Fruit fly (Drosophila melanogaster) whole organism, pupa: ENCODE measurements around the gene CCT1.
A peak's percentile ranks its signal among the peaks of the same experiment; 100 is the strongest.

Experiments
- CG10348 ChIP-seq: fragments of 200-800 bp; sonication (Bioruptor generic); IDR thresholded peaks from 2 replicates; pipeline ENCODE4 v1.3.6; 2022; ENCODE audit warnings: missing biosample characterization, missing genetic modification characterization
- CG12605 ChIP-seq: fragments of 200-800 bp; sonication (Bioruptor generic); IDR thresholded peaks from 2 replicates; pipeline ENCODE4 v1.3.6; 2022; ENCODE audit warnings: missing biosample characterization, missing genetic modification characterization
- CG13204 ChIP-seq: fragments of 200-800 bp; sonication (Bioruptor generic); optimal IDR thresholded peaks from 2 replicates; lab custom pipeline; 2018; ENCODE audit warnings: missing biosample characterization, mild to moderate bottlenecking, missing genetic modification characterization, moderate library complexity
- CG14655 ChIP-seq: fragments of 200-800 bp; sonication (Bioruptor generic); optimal IDR thresholded peaks from 3 replicates; lab custom pipeline; 2017; ENCODE audit warnings: mild to moderate bottlenecking, missing biosample characterization, missing genetic modification reagents, missing genetic modification characterization
- CG15710 ChIP-seq: fragments of 200-800 bp; sonication (Bioruptor generic); optimal IDR thresholded peaks from 2 replicates; lab custom pipeline; 2018; ENCODE audit warnings: missing biosample characterization, mild to moderate bottlenecking, missing genetic modification characterization, moderate library complexity
- CG17806 ChIP-seq: fragments of 200-800 bp; sonication (Bioruptor generic); optimal IDR thresholded peaks from 2 replicates; lab custom pipeline; 2018; ENCODE audit warnings: missing biosample characterization, mild to moderate bottlenecking, missing genetic modification characterization, moderate library complexity
- CG32121 ChIP-seq: fragments of 200-800 bp; sonication (Bioruptor generic); IDR thresholded peaks from 2 replicates; pipeline ENCODE4 v1.3.6; 2022; ENCODE audit warnings: missing biosample characterization, missing genetic modification characterization
- CG34367 ChIP-seq: fragments of 200-800 bp; sonication (Bioruptor generic); optimal IDR thresholded peaks from 2 replicates; lab custom pipeline; 2018; ENCODE audit warnings: missing biosample characterization, mild to moderate bottlenecking, missing genetic modification characterization
- CG4496 ChIP-seq: fragments of 200-800 bp; sonication (Bioruptor generic); IDR thresholded peaks from 3 replicates; pipeline ENCODE4 v1.3.6; 2022; ENCODE audit warnings: missing biosample characterization, missing genetic modification characterization
- CG8159 ChIP-seq: fragments of 200-800 bp; sonication (Bioruptor generic); optimal IDR thresholded peaks from 3 replicates; lab custom pipeline; 2018; ENCODE audit warnings: missing biosample characterization, mild to moderate bottlenecking, missing genetic modification characterization, moderate library complexity
- CG8301 ChIP-seq: fragments of 200-800 bp; sonication (Bioruptor generic); optimal IDR thresholded peaks from 2 replicates; lab custom pipeline; 2018; ENCODE audit warnings: missing biosample characterization, mild to moderate bottlenecking, missing genetic modification characterization
- CG9948 ChIP-seq: fragments of 200-800 bp; sonication (Bioruptor generic); optimal IDR thresholded peaks from 2 replicates; lab custom pipeline; 2018; ENCODE audit warnings: missing biosample characterization, mild to moderate bottlenecking, missing genetic modification characterization, moderate library complexity
- D1 ChIP-seq: fragments of 200-800 bp; sonication (Bioruptor generic); optimal IDR thresholded peaks from 2 replicates; lab custom pipeline; 2018; ENCODE audit warnings: missing biosample characterization, mild to moderate bottlenecking, missing genetic modification characterization, moderate library complexity
- EcR ChIP-seq: fragments of 200-800 bp; sonication (Bioruptor generic); optimal IDR thresholded peaks from 3 replicates; lab custom pipeline; 2019; ENCODE audit warnings: missing biosample characterization, missing genetic modification characterization, mild to moderate bottlenecking, moderate library complexity, missing genetic modification reagents
- Ets98B ChIP-seq: fragments of 200-800 bp; sonication (Bioruptor generic); IDR thresholded peaks from 2 replicates; pipeline ENCODE4 v1.3.6; 2022; ENCODE audit warnings: missing biosample characterization, missing genetic modification characterization
- Pif1A ChIP-seq: fragments of 200-800 bp; sonication (Bioruptor generic); optimal IDR thresholded peaks from 3 replicates; lab custom pipeline; 2016; ENCODE audit warnings: missing biosample characterization, missing genetic modification characterization
- Pif1B ChIP-seq: fragments of 200-800 bp; sonication (Bioruptor generic); optimal IDR thresholded peaks from 3 replicates; lab custom pipeline; 2016; ENCODE audit warnings: missing biosample characterization, missing genetic modification characterization
- Snoo ChIP-seq: fragments of 200-800 bp; sonication (Bioruptor generic); optimal IDR thresholded peaks from 3 replicates; lab custom pipeline; 2017; ENCODE audit warnings: missing biosample characterization, mild to moderate bottlenecking, missing genetic modification characterization, inconsistent platforms
- fd96Ca ChIP-seq: fragments of 200-800 bp; sonication (Bioruptor generic); IDR thresholded peaks from 3 replicates; pipeline ENCODE4 v1.3.6; 2022; ENCODE audit warnings: missing biosample characterization, missing genetic modification characterization
- gl ChIP-seq: fragments of 200-800 bp; sonication (Bioruptor generic); optimal IDR thresholded peaks from 2 replicates; lab custom pipeline; 2018; ENCODE audit warnings: missing biosample characterization, mild to moderate bottlenecking, missing genetic modification characterization
- rn ChIP-seq: fragments of 200-800 bp; sonication (Bioruptor generic); IDR thresholded peaks from 2 replicates; pipeline ENCODE4 v1.3.6; 2022; ENCODE audit warnings: missing biosample characterization, missing genetic modification characterization

CCT1 gene

DNA sequence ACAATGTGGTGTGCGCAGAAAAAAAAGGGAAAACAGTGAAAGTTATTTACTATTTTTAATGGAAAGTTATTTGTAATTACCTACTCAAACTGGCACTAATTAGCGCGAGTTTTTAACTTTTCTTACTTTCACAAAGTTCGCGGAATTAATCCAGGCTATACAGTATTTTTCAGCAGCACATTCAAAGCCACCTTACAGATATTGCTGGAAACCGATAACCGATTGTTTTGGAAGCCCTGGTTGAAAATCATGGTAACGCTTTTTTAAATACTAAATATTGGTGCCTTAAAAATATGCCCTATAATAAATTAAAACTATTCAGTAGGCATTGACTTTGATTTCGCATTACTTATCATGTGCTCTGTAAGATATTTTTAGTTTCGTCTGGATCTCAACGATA, 1.5 kb upstream of the CCT1 start, which contains the start of gene tHMG2:
tHMG2 (plus strand) TSS at position 187 of the 400 bp plus-strand sequence.
- TF ChIP-seq CG14655 (GFP tag; lab: Kevin White, UChicago) (no peak), Ets98B (GFP tag; lab: Robert Waterston, UW) (no peak), CG13204 (GFP tag; lab: Kevin White, UChicago) (no peak), Pif1A (no peak), Pif1B (no peak)

dm6 chr3R:22488855-22489254, 2.4 kb downstream of the CCT1 start, which contains the start of gene CG5376:
Gene CG5376, minus strand, starts transcription at chr3R:22488955.
- TF ChIP-seq D1 (no peak), Pif1B (no peak), Ets98B (GFP tag; lab: Robert Waterston, UW) (no peak), CG14655 (GFP tag; lab: Kevin White, UChicago) (no peak), CG32121 (GFP tag; lab: Robert Waterston, UW) (no peak)
- TF ChIP-seq, all 21 proteins: peak for 0

DNA sequence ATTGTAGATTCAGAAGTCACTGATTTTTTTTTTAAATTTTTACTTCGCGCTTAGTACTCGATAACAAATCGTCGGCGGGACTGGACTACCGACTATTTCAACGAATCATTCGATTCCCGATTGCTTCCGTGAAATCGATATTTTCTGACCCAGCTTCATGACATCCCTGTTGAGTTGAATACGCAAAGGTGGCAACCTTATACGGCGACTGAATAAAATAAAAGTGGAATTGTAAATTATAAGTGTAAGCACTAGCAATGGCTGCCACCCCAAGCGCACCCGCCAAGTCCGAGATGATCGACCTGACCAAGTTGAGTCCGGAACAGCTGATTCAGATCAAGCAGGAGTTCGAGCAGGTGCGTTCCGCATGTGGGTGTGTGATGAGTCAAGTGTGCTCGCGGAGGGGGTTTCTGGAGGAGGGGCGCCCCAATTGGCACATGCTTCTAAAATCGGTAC, 4.2 kb downstream of the CCT1 start, which contains the start of gene Pfdn5:
Pfdn5 (plus strand) TSS at position 3 of the 456 bp plus-strand sequence.
- no peak for TF ChIP-seq rn
- no peak for TF ChIP-seq CG12605
- no peak for TF ChIP-seq CG17806 (tag; lab: Kevin White, UChicago)
- TF ChIP-seq CG34367 (tag; lab: Kevin White, UChicago): no peak
- TF ChIP-seq CG8159 (tag; lab: Kevin White, UChicago): no peak
- no peak for TF ChIP-seq CG32121 (GFP tag; lab: Robert Waterston, UW)
- TF ChIP-seq CG8301 (tag; lab: Kevin White, UChicago): no peak
- no peak for TF ChIP-seq fd96Ca

- TF ChIP-seq Ets98B (GFP tag; lab: Robert Waterston, UW): no peak
- TF ChIP-seq Pif1B: no peak
- no peak for TF ChIP-seq EcR
- TF ChIP-seq D1: no peak
- no peak for TF ChIP-seq CG12605
- TF ChIP-seq, all 21 proteins: peak for 0
Measured at dm6 chr3R:22483537-22483936, 7.7 kb downstream of the CCT1 start.

DNA sequence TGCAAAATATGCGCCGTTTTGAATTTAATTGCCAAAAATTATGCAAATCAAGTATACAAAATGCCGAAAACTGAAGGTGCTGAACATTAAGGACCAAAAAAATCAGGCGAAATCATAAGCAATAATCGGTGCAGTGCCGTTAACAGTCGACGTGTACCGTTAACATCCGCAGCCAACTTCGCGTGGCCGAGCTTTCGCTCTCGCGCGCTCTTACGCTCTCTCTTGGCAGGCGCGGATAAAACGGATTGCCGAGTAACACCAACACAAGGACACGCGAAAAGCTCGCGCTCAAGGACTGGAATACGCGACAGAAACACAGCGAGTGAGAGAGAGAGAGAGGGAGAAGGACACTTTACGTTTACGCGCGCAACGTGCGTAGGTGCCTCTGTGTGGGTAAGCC, 21.2 kb downstream of the CCT1 start:
- TF ChIP-seq CG14655 (GFP tag; lab: Kevin White, UChicago): no peak
- TF ChIP-seq Ets98B (GFP tag; lab: Robert Waterston, UW): no peak
- no peak for TF ChIP-seq CG15710 (tag; lab: Kevin White, UChicago)
- no peak for TF ChIP-seq CG34367 (tag; lab: Kevin White, UChicago)
- no peak for TF ChIP-seq CG10348
- no peak for TF ChIP-seq Pif1B
- TF ChIP-seq CG8159 (tag; lab: Kevin White, UChicago): no peak
- TF ChIP-seq Pif1A: no peak
- TF ChIP-seq EcR: no peak
- no peak for TF ChIP-seq CG12605
- TF ChIP-seq CG8301 (tag; lab: Kevin White, UChicago): no peak
- no peak for TF ChIP-seq rn
- TF ChIP-seq CG9948: no peak
- TF ChIP-seq CG4496 (GFP tag; lab: Robert Waterston, UW): no peak
- no peak for TF ChIP-seq D1
- no peak for TF ChIP-seq CG13204 (GFP tag; lab: Kevin White, UChicago)
- no peak for TF ChIP-seq CG17806 (tag; lab: Kevin White, UChicago)
- TF ChIP-seq Snoo (tag; lab: Kevin White, UChicago): no peak
- no peak for TF ChIP-seq gl (tag; lab: Kevin White, UChicago)
- TF ChIP-seq fd96Ca: no peak

dm6 chr3R:22468829-22469487, 22.3 kb downstream of the CCT1 start:
- peak; percentile 77 for TF ChIP-seq CG4496 (GFP tag; lab: Robert Waterston, UW)
- peak; percentile 77 for TF ChIP-seq fd96Ca
- TF ChIP-seq CG9948: peak; percentile 65
- peak; percentile 36; the same call in 1 of the 2 replicates for TF ChIP-seq CG32121 (GFP tag; lab: Robert Waterston, UW)
- peak; percentile 60 for TF ChIP-seq Ets98B (GFP tag; lab: Robert Waterston, UW)
- TF ChIP-seq CG12605: peak; percentile 48; the same call in 1 of the 2 replicates
- no peak for TF ChIP-seq D1
- TF ChIP-seq Pif1A: no peak
- TF ChIP-seq gl (tag; lab: Kevin White, UChicago): no peak
- peak; percentile 55 for TF ChIP-seq CG34367 (tag; lab: Kevin White, UChicago)
- peak; percentile 78 for TF ChIP-seq CG8159 (tag; lab: Kevin White, UChicago)
- TF ChIP-seq CG15710 (tag; lab: Kevin White, UChicago): peak; percentile 71
- TF ChIP-seq Pif1B: peak; percentile 47

DNA sequence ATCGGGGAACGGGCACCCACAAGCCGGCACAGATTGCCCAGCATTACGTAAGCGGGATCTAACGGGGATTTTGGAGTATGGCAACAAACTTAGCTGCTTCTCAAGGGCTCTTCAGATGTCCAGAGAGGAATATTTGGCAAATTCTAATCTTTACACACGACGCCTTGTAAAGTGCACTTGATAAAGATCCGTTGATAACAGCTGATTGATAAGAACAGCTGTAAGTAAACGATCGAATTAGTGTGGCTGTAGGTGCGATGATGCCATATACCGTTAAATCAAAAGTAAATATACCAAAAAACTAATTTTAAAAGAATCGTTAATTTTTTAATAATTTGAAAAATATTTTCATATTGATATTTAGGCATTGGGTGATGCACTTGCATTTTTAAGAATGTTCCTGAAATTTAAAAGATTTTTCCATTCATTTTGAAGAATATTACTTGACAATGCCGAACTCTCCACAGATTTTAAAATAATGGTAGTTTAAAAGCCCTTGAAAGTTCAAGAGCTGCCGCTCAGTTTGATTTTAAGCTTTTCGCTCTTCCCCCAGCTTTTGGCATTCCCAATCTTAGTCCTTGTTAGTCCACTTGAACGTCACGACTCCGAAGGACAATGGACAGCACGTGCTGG, 23.2 kb downstream of the CCT1 start, which contains the start of the genes CG5377 and Nrx-1:
CG5377 (minus strand) TSS at position 219 of the 633 bp plus-strand sequence.
Nrx-1 (plus strand) TSS at position 574 of the 633 bp plus-strand sequence.
- TF ChIP-seq Snoo (tag; lab: Kevin White, UChicago) (no peak), EcR (no peak), Pif1A (no peak), D1 (no peak), CG4496 (GFP tag; lab: Robert Waterston, UW) (no peak), CG9948 (no peak), CG15710 (tag; lab: Kevin White, UChicago) (no peak)
